ENCODE assay signal across 2 fruit fly cellular contexts in genomic region chrX:7095292-7095911, dm6.
A peak's percentile ranks its signal among the peaks of the same experiment; 100 is the strongest.
TF ChIP-seq lines count a peak whose summit lies in the region.

No protein-coding gene starts in this region.

TF ChIP-seq in whole organism, embryonic, 481 proteins besides CTCF, POLR2A, EP300 and RAD21 (continued from another document and continues in another):
- no peak for TF ChIP-seq CG8478 (optimal IDR thresholded peaks at IDR 0.05; lab: Kevin White, UChicago)
- peak; percentile 67 for TF ChIP-seq ems (GFP tag; optimal IDR thresholded peaks at IDR 0.05; lab: Kevin White, UChicago)
- peak; percentile 27; the same call in 1 of the 2 replicates for TF ChIP-seq ro (GFP tag; IDR thresholded peaks at IDR 0.05; lab: Robert Waterston, UW)
- no peak for TF ChIP-seq CG7963 (GFP tag; IDR thresholded peaks at IDR 0.05; lab: Robert Waterston, UW; ENCODE audit: partially characterized antibody)
- no peak for TF ChIP-seq unc-4 (GFP tag; IDR thresholded peaks at IDR 0.05; lab: Robert Waterston, UW; ENCODE audit: partially characterized antibody)
- TF ChIP-seq lbe (GFP tag; optimal IDR thresholded peaks at IDR 0.05; lab: Kevin White, UChicago) = peak; percentile 82
- peak; percentile 40 for TF ChIP-seq Lhr (GFP tag; optimal IDR thresholded peaks at IDR 0.05; lab: Kevin White, UChicago)
- peak; percentile 75 for TF ChIP-seq lilli (GFP tag; optimal IDR thresholded peaks at IDR 0.05; lab: Kevin White, UChicago)
- peak; percentile 56 for TF ChIP-seq CG4617 (GFP tag; optimal IDR thresholded peaks at IDR 0.05; lab: Kevin White, UChicago; ENCODE audit: borderline replicate concordance)
- no peak for TF ChIP-seq CG8765 (GFP tag; IDR thresholded peaks at IDR 0.05; lab: Robert Waterston, UW)
- 0 out of 3 replicates have a peak, but pooled peaks have one; percentile 43 for TF ChIP-seq Dbx (GFP tag; IDR thresholded peaks at IDR 0.05; lab: Robert Waterston, UW)
- TF ChIP-seq CG2712 (tag; optimal IDR thresholded peaks at IDR 0.05; lab: Kevin White, UChicago) = peak; percentile 79
- peak; percentile 63 for TF ChIP-seq zf30C (GFP tag; optimal IDR thresholded peaks at IDR 0.05; lab: Kevin White, UChicago)
- peak; percentile 87 for TF ChIP-seq Oli (tag; optimal IDR thresholded peaks at IDR 0.05; lab: Kevin White, UChicago)
- TF ChIP-seq gfzf (GFP tag; optimal IDR thresholded peaks at IDR 0.05; lab: Kevin White, UChicago) = no peak
- no peak for TF ChIP-seq yki (optimal IDR thresholded peaks at IDR 0.05; lab: Kevin White, UChicago)
- peak; percentile 69 for TF ChIP-seq CG13894 (tag; optimal IDR thresholded peaks at IDR 0.05; lab: Kevin White, UChicago)
- no peak for TF ChIP-seq Jarid2 (GFP tag; optimal IDR thresholded peaks at IDR 0.05; lab: Kevin White, UChicago)
- TF ChIP-seq ac (GFP tag; optimal IDR thresholded peaks at IDR 0.05; lab: Kevin White, UChicago) = no peak
- TF ChIP-seq CG34422 (GFP tag; IDR thresholded peaks at IDR 0.05; lab: Robert Waterston, UW) = peak; percentile 73
- TF ChIP-seq CG16815 (GFP tag; optimal IDR thresholded peaks at IDR 0.05; lab: Kevin White, UChicago) = peak; percentile 25
- peak; percentile 74 for TF ChIP-seq CG6813 (GFP tag; optimal IDR thresholded peaks at IDR 0.05; lab: Kevin White, UChicago)
- peak; percentile 89 for TF ChIP-seq Sox102F (GFP tag; optimal IDR thresholded peaks at IDR 0.05; lab: Kevin White, UChicago)
- TF ChIP-seq bbx (GFP tag; IDR thresholded peaks at IDR 0.05; lab: Robert Waterston, UW; ENCODE audit: partially characterized antibody) = no peak
- peak; percentile 48; the same call in 1 of the 2 replicates for TF ChIP-seq chm (GFP tag; IDR thresholded peaks at IDR 0.05; lab: Robert Waterston, UW)
- peak; percentile 80 for TF ChIP-seq CG17385 (GFP tag; optimal IDR thresholded peaks at IDR 0.05; lab: Kevin White, UChicago)
- TF ChIP-seq lov (optimal IDR thresholded peaks at IDR 0.05; lab: Kevin White, UChicago) = no peak
- 0 out of 3 replicates have a peak, but pooled peaks have one; percentile 36 for TF ChIP-seq lov (GFP tag; IDR thresholded peaks at IDR 0.05; lab: Robert Waterston, UW)
- TF ChIP-seq CG15514 (GFP tag; optimal IDR thresholded peaks at IDR 0.05; lab: Kevin White, UChicago) = peak; percentile 58
- TF ChIP-seq CG4360 (GFP tag; IDR thresholded peaks at IDR 0.05; lab: Robert Waterston, UW) = no peak
- no peak for TF ChIP-seq cad (GFP tag; optimal IDR thresholded peaks at IDR 0.05; lab: Kevin White, UChicago)
- peak; percentile 70 for TF ChIP-seq kah (GFP tag; optimal IDR thresholded peaks at IDR 0.05; lab: Kevin White, UChicago)
- peak; percentile 69 for TF ChIP-seq tgo (GFP tag; IDR thresholded peaks at IDR 0.05; lab: Robert Waterston, UW)
- no peak for TF ChIP-seq klu (GFP tag; IDR thresholded peaks at IDR 0.05; lab: Robert Waterston, UW)
- no peak for TF ChIP-seq hb (GFP tag; IDR thresholded peaks at IDR 0.05; lab: Robert Waterston, UW; ENCODE audit: partially characterized antibody)
- TF ChIP-seq nerfin-1 (tag; optimal IDR thresholded peaks at IDR 0.05; lab: Kevin White, UChicago) = peak; percentile 82
- TF ChIP-seq Aef1 (GFP tag; IDR thresholded peaks at IDR 0.05; lab: Robert Waterston, UW) = peak; percentile 67; the same call in 2 of the 3 replicates
- TF ChIP-seq CG11695 (GFP tag; IDR thresholded peaks at IDR 0.05; lab: Robert Waterston, UW) = peak; percentile 63; the same call in 1 of the 3 replicates
- TF ChIP-seq pros (GFP tag; optimal IDR thresholded peaks at IDR 0.05; lab: Kevin White, UChicago) = no peak
- TF ChIP-seq gsb (GFP tag; IDR thresholded peaks at IDR 0.05; lab: Robert Waterston, UW) = peak; percentile 34; the same call in 1 of the 2 replicates
- TF ChIP-seq maf-S (GFP tag; optimal IDR thresholded peaks at IDR 0.05; lab: Kevin White, UChicago) = peak; percentile 51
- TF ChIP-seq HLH4C (GFP tag; IDR thresholded peaks at IDR 0.05; lab: Robert Waterston, UW; ENCODE audit: partially characterized antibody) = no peak
- TF ChIP-seq eyg (GFP tag; optimal IDR thresholded peaks at IDR 0.05; lab: Kevin White, UChicago) = peak; percentile 52
- no peak for TF ChIP-seq ftz-f1 (GFP tag; optimal IDR thresholded peaks at IDR 0.05; lab: Kevin White, UChicago)
- no peak for TF ChIP-seq YL-1 (GFP tag; optimal IDR thresholded peaks at IDR 0.05; lab: Kevin White, UChicago)
- TF ChIP-seq Gsc (GFP tag; IDR thresholded peaks at IDR 0.05; lab: Robert Waterston, UW) = no peak
- TF ChIP-seq kay (GFP tag; optimal IDR thresholded peaks at IDR 0.05; lab: Kevin White, UChicago) = peak; percentile 18
- peak; percentile 58 for TF ChIP-seq slp2 (GFP tag; optimal IDR thresholded peaks at IDR 0.05; lab: Kevin White, UChicago)
- TF ChIP-seq CG6254 (GFP tag; optimal IDR thresholded peaks at IDR 0.05; lab: Kevin White, UChicago) = peak; percentile 7
- TF ChIP-seq Fer1 (GFP tag; optimal IDR thresholded peaks at IDR 0.05; lab: Kevin White, UChicago) = peak; percentile 82
- no peak for TF ChIP-seq Usf (GFP tag; optimal IDR thresholded peaks at IDR 0.05; lab: Kevin White, UChicago)
- TF ChIP-seq Drgx (GFP tag; IDR thresholded peaks at IDR 0.05; lab: Robert Waterston, UW) = peak; percentile 82
- TF ChIP-seq sug (tag; optimal IDR thresholded peaks at IDR 0.05; lab: Kevin White, UChicago) = peak; percentile 70
- TF ChIP-seq Hmr (GFP tag; optimal IDR thresholded peaks at IDR 0.05; lab: Kevin White, UChicago) = peak; percentile 58
- no peak for TF ChIP-seq luna (GFP tag; optimal IDR thresholded peaks at IDR 0.05; lab: Kevin White, UChicago)
- TF ChIP-seq CG11504 (tag; optimal IDR thresholded peaks at IDR 0.05; lab: Kevin White, UChicago) = peak; percentile 87
- TF ChIP-seq danr (GFP tag; IDR thresholded peaks at IDR 0.05; lab: Robert Waterston, UW) = 0 out of 2 replicates have a peak, but pooled peaks have one; percentile 37
- TF ChIP-seq CG16779 (GFP tag; IDR thresholded peaks at IDR 0.05; lab: Robert Waterston, UW) = peak; percentile 54; the same call in 1 of the 2 replicates
- peak; percentile 91 for TF ChIP-seq CG17359 (tag; optimal IDR thresholded peaks at IDR 0.05; lab: Kevin White, UChicago)
- TF ChIP-seq CG11085 (GFP tag; IDR thresholded peaks at IDR 0.05; lab: Robert Waterston, UW) = no peak
- TF ChIP-seq CG1233 (GFP tag; optimal IDR thresholded peaks at IDR 0.05; lab: Kevin White, UChicago) = peak; percentile 71
- TF ChIP-seq CG17186 (GFP tag; optimal IDR thresholded peaks at IDR 0.05; lab: Kevin White, UChicago) = peak; percentile 10
- peak; percentile 11 for TF ChIP-seq CG4854 (GFP tag; optimal IDR thresholded peaks at IDR 0.05; lab: Kevin White, UChicago)
- TF ChIP-seq kni (GFP tag; optimal IDR thresholded peaks at IDR 0.05; lab: Kevin White, UChicago) = peak; percentile 44

TF ChIP-seq in whole organism, prepupa, 60 proteins besides CTCF, POLR2A, EP300 and RAD21 (continued from another document):
- peak; percentile 88 for TF ChIP-seq Smox (GFP tag; optimal IDR thresholded peaks at IDR 0.05; lab: Kevin White, UChicago)
- peak; percentile 91 for TF ChIP-seq cyc (GFP tag; optimal IDR thresholded peaks at IDR 0.05; lab: Kevin White, UChicago)
- TF ChIP-seq CG10669 (GFP tag; optimal IDR thresholded peaks at IDR 0.05; lab: Kevin White, UChicago) = peak; percentile 78
- peak; percentile 67 for TF ChIP-seq CG1621 (tag; optimal IDR thresholded peaks at IDR 0.05; lab: Kevin White, UChicago)
- TF ChIP-seq dsx (GFP tag; optimal IDR thresholded peaks at IDR 0.05; lab: Kevin White, UChicago; ENCODE audit: poor library complexity, severe bottlenecking) = peak; percentile 67
- TF ChIP-seq dac (GFP tag; optimal IDR thresholded peaks at IDR 0.05; lab: Kevin White, UChicago) = peak; percentile 70
- TF ChIP-seq Met (GFP tag; optimal IDR thresholded peaks at IDR 0.05; lab: Kevin White, UChicago) = peak; percentile 91
